Worm (Caenorhabditis elegans): Measurements from ENCODE around the gene F46F5.7.

DNA sequence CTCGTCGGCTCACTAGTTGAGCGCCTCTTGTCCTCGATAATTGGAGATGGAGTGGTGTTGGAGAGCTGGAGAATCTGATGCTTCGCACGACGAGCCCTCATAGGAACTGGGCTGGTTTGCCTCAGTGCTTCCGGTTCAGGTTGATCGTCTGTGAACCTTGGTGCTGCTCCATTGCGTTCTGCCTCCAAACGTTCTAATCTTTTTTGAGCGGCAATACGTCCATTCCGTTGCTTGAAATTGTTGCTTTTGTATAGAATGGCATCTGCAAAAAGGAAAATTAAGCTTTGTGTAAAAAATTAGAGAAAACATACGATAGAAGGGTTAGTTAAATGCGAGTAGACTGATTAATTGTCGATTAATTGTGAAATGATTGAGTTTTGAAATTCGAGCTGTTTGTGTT lies 7.5 kb downstream of the F46F5.7 start, which contains the start of gene F46F5.5:
- TF ChIP-seq ceh-27 (GFP tag; optimal IDR thresholded peaks at IDR 0.05), result no peak
- TF ChIP-seq Y79H2A.3 (GFP tag; conservative IDR thresholded peaks at IDR 0.05), result no peak
- no peak for TF ChIP-seq hmg-1.2 (GFP tag; IDR thresholded peaks at IDR 0.05)
- TF ChIP-seq snpc-4 (GFP tag; optimal IDR thresholded peaks at IDR 0.05), result no peak
- TF ChIP-seq snpc-4 (tag; optimal IDR thresholded peaks at IDR 0.05), result no peak
- no peak for TF ChIP-seq B0019.2 (GFP tag; conservative IDR thresholded peaks at IDR 0.05)
- no peak for TF ChIP-seq nhr-80 (tag; optimal IDR thresholded peaks at IDR 0.05)
- no peak for TF ChIP-seq attf-5 (GFP tag; optimal IDR thresholded peaks at IDR 0.05)
- no peak for TF ChIP-seq K12H6.12 (tag; optimal IDR thresholded peaks at IDR 0.05)
- TF ChIP-seq F52B5.7 (tag; optimal IDR thresholded peaks at IDR 0.05), result no peak
- TF ChIP-seq mcd-1 (GFP tag; IDR thresholded peaks at IDR 0.05), result no peak
- no peak for TF ChIP-seq him-1 (tag; optimal IDR thresholded peaks at IDR 0.05)
- no peak for TF ChIP-seq lin-54 (GFP tag; optimal IDR thresholded peaks at IDR 0.05)

Measured in whole organism, young adult.